Fruit fly (Drosophila melanogaster): ENCODE data around the gene CG33339.

The CG33339 gene

dm6 chr3R:24348420-24349190 lies 13.0 kb upstream of the CG33339 start, which contains the start of the genes CG5746 and CG6454 (continued):
- 0 out of 2 replicates have a peak, but pooled peaks have one; percentile 25 for TF ChIP-seq CG14014 (GFP tag; IDR thresholded peaks at IDR 0.05)
- TF ChIP-seq Hand (GFP tag; optimal IDR thresholded peaks at IDR 0.05): no peak
- no peak for TF ChIP-seq h (optimal IDR thresholded peaks at IDR 0.05)
- TF ChIP-seq CG10565 (GFP tag; optimal IDR thresholded peaks at IDR 0.05): no peak
- TF ChIP-seq CG11456 (GFP tag; IDR thresholded peaks at IDR 0.05): no peak
- peak; percentile 35 for TF ChIP-seq CG18764 (GFP tag; optimal IDR thresholded peaks at IDR 0.05)
- TF ChIP-seq her (GFP tag; optimal IDR thresholded peaks at IDR 0.05): no peak
- no peak for TF ChIP-seq CG34224 (GFP tag; IDR thresholded peaks at IDR 0.05; ENCODE audit: partially characterized antibody)
- TF ChIP-seq ttk (GFP tag; IDR thresholded peaks at IDR 0.05): no peak
- no peak for TF ChIP-seq CG9932 (GFP tag; IDR thresholded peaks at IDR 0.05)
- TF ChIP-seq Gug (GFP tag; IDR thresholded peaks at IDR 0.05): peak; percentile 61; the same call in 3 of the 4 replicates
- TF ChIP-seq CG32772 (GFP tag; IDR thresholded peaks at IDR 0.05): no peak; the same call in 1 of the 2 replicates
- peak; percentile 52; the same call in 1 of the 2 replicates for TF ChIP-seq CG6689 (GFP tag; IDR thresholded peaks at IDR 0.05)
- no peak for TF ChIP-seq CG10366 (GFP tag; IDR thresholded peaks at IDR 0.05)
- TF ChIP-seq Kr (GFP tag; optimal IDR thresholded peaks at IDR 0.05): no peak
- TF ChIP-seq CG43689 (GFP tag; IDR thresholded peaks at IDR 0.05): no peak
- no peak for TF ChIP-seq en (GFP tag; optimal IDR thresholded peaks at IDR 0.05)
- peak; percentile 89 for TF ChIP-seq YL-1 (GFP tag; optimal IDR thresholded peaks at IDR 0.05)
- no peak for TF ChIP-seq CG11093 (GFP tag; IDR thresholded peaks at IDR 0.05)
- peak; percentile 36 for TF ChIP-seq dm (GFP tag; optimal IDR thresholded peaks at IDR 0.05)
- no peak for TF ChIP-seq prd (optimal IDR thresholded peaks at IDR 0.05)
- peak; percentile 69 for TF ChIP-seq prd (GFP tag; IDR thresholded peaks at IDR 0.05)
- peak; percentile 59; the same call in 1 of the 2 replicates for TF ChIP-seq sob (GFP tag; IDR thresholded peaks at IDR 0.05)
- no peak for TF ChIP-seq CG2129 (GFP tag; IDR thresholded peaks at IDR 0.05; ENCODE audit: partially characterized antibody)
- TF ChIP-seq GATAe (GFP tag; conservative IDR thresholded peaks at IDR 0.05): no peak
- TF ChIP-seq fd102C (GFP tag; optimal IDR thresholded peaks at IDR 0.05): no peak
- no peak for TF ChIP-seq peb (GFP tag; IDR thresholded peaks at IDR 0.05)
- peak; percentile 86 for TF ChIP-seq CG14710 (tag; optimal IDR thresholded peaks at IDR 0.05)
- TF ChIP-seq fd64A (GFP tag; optimal IDR thresholded peaks at IDR 0.05): no peak
- TF ChIP-seq br (optimal IDR thresholded peaks at IDR 0.05): no peak
- TF ChIP-seq ATbp (GFP tag; optimal IDR thresholded peaks at IDR 0.05): no peak
- no peak for TF ChIP-seq stc (GFP tag; IDR thresholded peaks at IDR 0.05)
- TF ChIP-seq CG1647 (GFP tag; optimal IDR thresholded peaks at IDR 0.05): peak; percentile 15
- peak; percentile 39 for TF ChIP-seq fd3F (GFP tag; optimal IDR thresholded peaks at IDR 0.05)
- peak; percentile 48 for TF ChIP-seq pzg (GFP tag; optimal IDR thresholded peaks at IDR 0.05)
- TF ChIP-seq Hsf (GFP tag; optimal IDR thresholded peaks at IDR 0.05): peak; percentile 71
- TF ChIP-seq CG15011 (GFP tag; optimal IDR thresholded peaks at IDR 0.05): no peak
- TF ChIP-seq gsb-n (tag; optimal IDR thresholded peaks at IDR 0.05): no peak
- no peak for TF ChIP-seq CG3065 (GFP tag; optimal IDR thresholded peaks at IDR 0.05)
- TF ChIP-seq CG11695 (GFP tag; IDR thresholded peaks at IDR 0.05): no peak
- peak; percentile 74 for TF ChIP-seq CG13775 (GFP tag; optimal IDR thresholded peaks at IDR 0.05)
- 0 out of 2 replicates have a peak, but pooled peaks have one; percentile 19 for TF ChIP-seq E2f1 (GFP tag; IDR thresholded peaks at IDR 0.05)
- TF ChIP-seq CG5953 (GFP tag; IDR thresholded peaks at IDR 0.05): no peak
- no peak for TF ChIP-seq esg (GFP tag; conservative IDR thresholded peaks at IDR 0.05)

Measured in whole organism, embryonic.